Fruit fly (Drosophila melanogaster): ENCODE data around the gene CG10445.

The CG10445 gene

DNA sequence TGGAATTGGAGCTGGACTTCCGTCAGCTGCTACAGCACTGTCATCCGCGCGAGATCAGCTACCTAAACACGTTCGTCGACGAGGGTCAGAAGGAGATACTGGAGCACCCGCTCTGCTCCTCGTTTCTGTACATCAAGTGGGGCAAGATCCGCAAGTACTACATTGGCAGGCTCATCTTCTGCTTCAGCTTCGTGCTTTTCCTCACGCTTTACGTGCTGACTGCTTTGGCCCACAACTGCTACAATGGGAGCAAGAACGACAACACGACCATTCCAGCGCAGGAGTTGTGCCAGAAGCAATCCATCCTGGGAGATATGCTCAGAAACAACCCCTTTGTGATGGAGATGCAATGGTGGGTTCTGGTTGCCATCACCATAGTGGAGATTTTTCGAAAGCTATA, 20.8 kb downstream of the CG10445 start:
- TF ChIP-seq psq (optimal IDR thresholded peaks at IDR 0.05) (no peak), Sin3A (optimal IDR thresholded peaks at IDR 0.05) (no peak), ttk (optimal IDR thresholded peaks at IDR 0.05) (no peak), Myc (optimal IDR thresholded peaks at IDR 0.05) (no peak)

DNA sequence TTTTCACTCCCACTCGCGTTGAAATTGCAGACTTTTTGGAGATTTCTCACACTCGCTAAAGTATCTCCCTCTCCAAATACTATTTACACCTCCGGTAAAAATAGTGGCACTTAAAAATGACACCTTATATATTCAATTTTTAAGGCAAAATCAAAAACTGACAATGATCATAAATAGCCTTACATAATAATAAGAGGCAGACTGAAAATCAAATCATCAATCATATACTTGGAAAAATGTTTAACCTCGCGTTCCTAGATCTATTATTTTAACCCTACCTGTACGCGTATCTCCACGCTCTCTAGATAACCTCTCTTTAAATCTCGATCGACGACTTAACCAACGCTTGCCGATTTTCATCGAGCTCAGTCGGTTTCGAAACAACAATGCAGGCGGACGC, 24.6 kb downstream of the CG10445 start:
- TF ChIP-seq ttk (optimal IDR thresholded peaks at IDR 0.05) = no peak
- TF ChIP-seq Sin3A (optimal IDR thresholded peaks at IDR 0.05) = no peak
- TF ChIP-seq Myc (optimal IDR thresholded peaks at IDR 0.05) = no peak
- TF ChIP-seq insv (optimal IDR thresholded peaks at IDR 0.05) = no peak
- TF ChIP-seq psq (optimal IDR thresholded peaks at IDR 0.05) = no peak
- TF ChIP-seq h (optimal IDR thresholded peaks at IDR 0.05) = no peak

DNA sequence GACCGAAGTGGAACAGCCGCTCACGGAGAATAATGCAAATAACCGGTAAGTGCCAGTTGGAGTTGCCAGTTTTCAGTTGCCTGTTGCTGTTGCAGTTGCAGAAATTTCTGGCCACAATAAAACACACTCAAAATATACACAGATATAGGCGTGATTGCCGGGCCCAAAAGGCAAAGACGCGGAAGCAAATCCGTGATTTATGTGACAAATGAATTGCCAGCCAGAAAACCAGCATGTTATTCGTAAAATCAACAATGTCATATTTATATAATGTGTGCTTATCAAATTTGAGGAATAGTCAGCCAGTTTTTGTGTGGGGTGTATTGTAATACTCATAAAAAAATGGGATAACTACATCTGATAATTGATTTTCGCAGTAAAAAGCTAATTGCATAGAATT, 25.5 kb downstream of the CG10445 start:
- no peak for TF ChIP-seq Myc (optimal IDR thresholded peaks at IDR 0.05)
- no peak for TF ChIP-seq insv (optimal IDR thresholded peaks at IDR 0.05)
- TF ChIP-seq h (optimal IDR thresholded peaks at IDR 0.05) = no peak
- no peak for TF ChIP-seq Sin3A (optimal IDR thresholded peaks at IDR 0.05)
- no peak for TF ChIP-seq ttk (optimal IDR thresholded peaks at IDR 0.05)

DNA sequence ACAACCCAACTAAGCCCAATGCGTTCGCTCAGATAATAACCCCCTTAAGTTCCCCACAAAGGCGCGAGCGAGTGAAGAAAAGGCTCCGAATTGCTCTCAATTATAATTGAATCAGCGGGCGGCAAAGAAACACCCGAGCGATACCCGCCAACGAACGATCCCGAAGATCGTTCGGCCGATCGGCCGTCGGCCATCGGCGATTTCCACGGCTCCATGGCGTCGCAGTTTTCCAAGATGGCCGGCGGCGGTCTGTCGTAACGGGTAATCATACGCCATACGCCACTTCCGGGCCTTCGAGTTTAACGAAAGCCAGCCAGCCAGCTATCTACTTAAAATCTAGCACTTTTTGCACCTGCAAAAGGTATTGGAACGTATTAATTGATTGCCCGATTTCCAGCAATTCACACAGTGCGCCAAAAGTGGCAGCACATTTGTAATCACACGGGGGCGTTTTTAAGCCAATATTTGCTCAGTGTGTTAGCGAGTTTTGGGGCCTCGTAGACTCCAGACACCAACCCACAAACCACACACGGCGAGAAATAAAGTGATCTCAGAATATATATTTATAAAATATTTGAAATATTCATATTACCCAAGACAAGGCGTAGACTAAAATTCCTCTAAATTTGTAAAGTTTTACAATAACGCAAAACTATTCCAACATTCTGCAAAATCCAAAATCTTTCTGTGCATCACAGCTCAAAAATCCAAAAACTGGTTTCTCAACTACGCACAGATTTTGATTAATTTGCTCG, 27.7 kb downstream of the CG10445 start:
- TF ChIP-seq Myc (optimal IDR thresholded peaks at IDR 0.05) (no peak), ttk (optimal IDR thresholded peaks at IDR 0.05) (no peak), Sin3A (optimal IDR thresholded peaks at IDR 0.05) (no peak), h (optimal IDR thresholded peaks at IDR 0.05) (no peak), insv (optimal IDR thresholded peaks at IDR 0.05) (no peak), psq (optimal IDR thresholded peaks at IDR 0.05) (no peak)

DNA sequence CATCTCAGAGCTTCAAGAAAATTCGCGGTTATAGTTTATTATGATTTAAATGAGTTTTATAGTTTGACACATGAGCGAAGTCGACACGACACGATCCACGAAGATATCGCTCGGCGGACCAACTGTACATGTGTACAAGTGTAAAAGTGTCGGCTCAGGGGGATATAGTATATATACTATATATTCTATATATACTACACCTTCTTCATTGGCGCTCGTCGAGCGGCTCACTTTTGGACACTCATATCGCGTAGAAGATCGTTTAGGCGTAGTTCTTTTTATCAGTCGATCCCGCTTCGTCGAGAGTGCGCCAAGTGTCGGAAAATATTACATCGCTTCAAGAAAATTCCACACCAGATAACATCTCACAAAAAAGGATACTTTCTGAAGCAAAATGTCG, 29.1 kb downstream of the CG10445 start, which contains the start of gene wtrw:
Gene wtrw, plus strand, starts transcription at position 301 of the 400 bp plus-strand sequence.
- TF ChIP-seq Sin3A (optimal IDR thresholded peaks at IDR 0.05) = no peak
- no peak for TF ChIP-seq psq (optimal IDR thresholded peaks at IDR 0.05)
- TF ChIP-seq h (optimal IDR thresholded peaks at IDR 0.05) = no peak

DNA sequence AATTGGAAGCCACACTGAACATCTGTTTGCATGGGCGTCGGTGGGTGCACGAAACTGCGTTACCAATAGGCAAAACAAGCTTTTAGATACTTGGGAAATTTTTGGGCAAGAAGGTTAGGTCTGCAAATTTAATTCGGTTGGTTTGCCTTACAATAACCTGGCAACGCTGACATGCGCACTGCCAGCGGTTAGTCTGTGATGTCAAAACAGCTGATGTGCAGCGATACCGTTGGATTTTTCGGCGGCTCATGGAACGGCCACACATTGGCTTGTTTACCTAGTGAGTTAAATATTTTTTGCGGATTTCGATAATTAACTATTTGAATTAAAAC, 33.3 kb downstream of the CG10445 start, which contains the start of gene ArgRS-m:
Gene ArgRS-m, plus strand, starts transcription at position 187 of the 332 bp plus-strand sequence.
- TF ChIP-seq ttk (optimal IDR thresholded peaks at IDR 0.05) (no peak), psq (optimal IDR thresholded peaks at IDR 0.05) (no peak), insv (optimal IDR thresholded peaks at IDR 0.05) (no peak), Myc (optimal IDR thresholded peaks at IDR 0.05) (no peak), Sin3A (optimal IDR thresholded peaks at IDR 0.05) (no peak)

DNA sequence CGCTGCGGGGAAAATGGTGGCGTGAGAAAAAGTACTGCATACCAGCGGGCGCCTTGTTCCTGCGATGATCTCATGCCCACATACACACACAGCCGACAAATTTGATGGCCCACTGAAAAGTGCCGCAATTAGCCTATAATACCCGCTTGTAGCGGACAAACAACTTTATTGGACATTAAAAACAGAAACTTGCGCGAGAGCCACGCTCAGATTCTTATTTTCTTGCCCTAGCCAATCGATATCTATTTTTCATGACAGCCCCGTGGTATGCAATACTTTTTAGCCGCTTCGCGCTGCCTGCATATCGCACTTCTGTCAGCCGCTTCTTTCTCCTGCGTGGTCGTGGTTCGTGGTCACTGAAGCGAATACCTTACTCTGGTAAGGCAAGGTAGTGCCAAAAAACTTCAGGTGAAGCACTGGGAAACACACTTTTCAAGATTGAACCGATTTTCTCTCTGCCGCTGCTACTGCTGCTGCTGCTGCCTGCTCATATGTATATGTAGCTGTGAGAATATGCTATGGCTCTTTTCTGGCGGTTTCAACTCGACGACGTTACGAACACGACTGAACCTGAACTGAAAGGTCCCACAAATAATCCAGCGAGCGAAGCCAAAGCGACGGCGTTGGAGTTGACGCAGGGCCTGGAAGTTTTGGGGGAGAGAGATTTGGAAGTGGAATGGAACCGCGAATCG, 33.8 kb downstream of the CG10445 start, which contains the start of gene CG17816:
Gene CG17816, minus strand, starts transcription at position 567 of the 692 bp plus-strand sequence.
- no peak for TF ChIP-seq Myc (optimal IDR thresholded peaks at IDR 0.05)
- no peak for TF ChIP-seq psq (optimal IDR thresholded peaks at IDR 0.05)
- TF ChIP-seq ttk (optimal IDR thresholded peaks at IDR 0.05) = no peak
- TF ChIP-seq h (optimal IDR thresholded peaks at IDR 0.05) = no peak
- TF ChIP-seq insv (optimal IDR thresholded peaks at IDR 0.05) = no peak
- no peak for TF ChIP-seq Sin3A (optimal IDR thresholded peaks at IDR 0.05)

DNA sequence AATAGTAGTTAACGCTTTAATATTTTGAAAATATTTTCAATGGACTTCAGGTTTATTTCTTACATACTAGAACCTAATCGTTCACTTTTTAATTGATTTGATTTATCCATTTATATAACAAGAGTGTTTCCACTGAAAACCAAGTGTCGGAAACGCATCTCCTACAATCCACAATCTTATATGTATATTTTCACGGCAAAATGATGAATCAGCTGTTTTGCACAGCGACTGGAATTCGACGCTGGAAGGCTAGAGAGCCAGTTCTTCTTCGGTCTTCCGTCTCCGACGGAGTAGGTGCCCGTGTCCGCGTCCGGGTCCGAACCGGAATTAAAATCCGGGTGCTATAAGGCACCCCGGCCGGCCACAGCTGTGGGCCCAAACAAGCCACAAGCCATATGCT, 35.7 kb downstream of the CG10445 start:
- TF ChIP-seq h (optimal IDR thresholded peaks at IDR 0.05) (no peak), Sin3A (optimal IDR thresholded peaks at IDR 0.05) (no peak), Myc (optimal IDR thresholded peaks at IDR 0.05) (no peak), psq (optimal IDR thresholded peaks at IDR 0.05) (no peak), insv (optimal IDR thresholded peaks at IDR 0.05) (no peak), ttk (optimal IDR thresholded peaks at IDR 0.05) (no peak)

Data from Kc167 (cell line).